Fruit fly (Drosophila melanogaster): ENCODE measurements around the gene Pur-alpha.

DNA sequence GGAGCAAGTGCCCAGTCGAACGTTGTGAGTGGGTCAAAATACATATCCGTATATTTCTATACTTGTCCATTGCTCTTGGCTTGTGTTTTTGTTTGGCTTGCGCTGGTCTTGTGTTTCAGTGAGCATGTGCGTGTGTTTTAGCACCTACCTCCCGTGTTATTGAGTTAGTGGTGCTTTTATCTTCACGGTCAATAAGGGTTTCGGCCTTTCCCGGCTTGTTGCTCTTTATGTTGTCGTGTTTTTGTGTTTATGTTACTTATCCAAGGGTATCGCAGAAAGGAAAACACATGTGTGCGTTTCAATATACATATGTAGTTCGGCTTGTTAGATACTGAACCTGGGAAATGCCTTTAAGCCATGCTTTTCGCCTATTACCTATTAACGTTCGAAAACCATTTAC is 48.0 kb upstream of the Pur-alpha start:
- no peak for TF ChIP-seq Myc (optimal IDR thresholded peaks at IDR 0.05)
- TF ChIP-seq insv (optimal IDR thresholded peaks at IDR 0.05) = no peak
- TF ChIP-seq ttk (optimal IDR thresholded peaks at IDR 0.05) = no peak

Data from Kc167 (cell line).